Worm (Caenorhabditis elegans) whole organism, young adult: Measurements from ENCODE around the gene R03D7.2.

ENCODE experiments used
- F33H1.4 ChIP-seq: fragments of 200-800 bp; sonication (Bioruptor generic); IDR thresholded peaks from 2 replicates; pipeline ENCODE4 v1.3.6; 2022; ENCODE audit warnings: missing genetic modification reagents, missing genetic modification characterization, missing compliant biosample characterization
- Y79H2A.3 ChIP-seq: fragments of 200-800 bp; sonication (Bioruptor generic); conservative IDR thresholded peaks from 2 replicates; pipeline ENCODE4 v1.3.6; 2022; ENCODE audit warnings: missing genetic modification reagents, missing genetic modification characterization, missing compliant biosample characterization
- ama-1 ChIP-seq, 3 experiments: fragments of 150-350 bp in 1 of 3; sonication (generic microtip) in 2 of 3; optimal IDR thresholded peaks; 2 replicates each; lab custom pipeline; 2014 to 2018; ENCODE audit warnings: missing biosample characterization in 2 of 3, missing genetic modification characterization in 2 of 3, missing genetic modification reagents in 2 of 3
- die-1 ChIP-seq: sonication (generic microtip); optimal IDR thresholded peaks from 2 replicates; lab custom pipeline; 2016; ENCODE audit warnings: missing genotype, mild to moderate bottlenecking, missing genetic modification characterization, missing compliant biosample characterization
- lsy-27 ChIP-seq: sonication (generic microtip); optimal IDR thresholded peaks from 2 replicates; lab custom pipeline; 2017; ENCODE audit warnings: missing genetic modification characterization, mild to moderate bottlenecking, missing compliant biosample characterization, antibody characterized with exemption, missing genotype, borderline replicate concordance; ENCODE audit not compliant: insufficient read depth
- madf-3 ChIP-seq: fragments of 200-800 bp; sonication (Bioruptor generic); IDR thresholded peaks from 2 replicates; pipeline ENCODE4 v1.3.6; 2022; ENCODE audit warnings: missing genetic modification reagents, missing genetic modification characterization, missing compliant biosample characterization
- mel-28 ChIP-seq: sonication (generic microtip); optimal IDR thresholded peaks from 2 replicates; lab custom pipeline; 2016; ENCODE audit warnings: borderline replicate concordance, mild to moderate bottlenecking, missing genetic modification characterization, missing compliant biosample characterization
- nhr-90 ChIP-seq: sonication (generic microtip); optimal IDR thresholded peaks from 2 replicates; lab custom pipeline; 2016; ENCODE audit warnings: missing genotype, mild to moderate bottlenecking, missing genetic modification characterization, missing compliant biosample characterization
- rpc-1 ChIP-seq, 2 experiments: fragments of 150-350 bp in 1 of 2; sonication (generic microtip) in 1 of 2; optimal IDR thresholded peaks; 2 replicates each; lab custom pipeline; 2014 to 2018; ENCODE audit warnings: missing biosample characterization in 1 of 2, missing genetic modification characterization in 1 of 2, missing genetic modification reagents in 1 of 2, missing genotype in 1 of 2

DNA sequence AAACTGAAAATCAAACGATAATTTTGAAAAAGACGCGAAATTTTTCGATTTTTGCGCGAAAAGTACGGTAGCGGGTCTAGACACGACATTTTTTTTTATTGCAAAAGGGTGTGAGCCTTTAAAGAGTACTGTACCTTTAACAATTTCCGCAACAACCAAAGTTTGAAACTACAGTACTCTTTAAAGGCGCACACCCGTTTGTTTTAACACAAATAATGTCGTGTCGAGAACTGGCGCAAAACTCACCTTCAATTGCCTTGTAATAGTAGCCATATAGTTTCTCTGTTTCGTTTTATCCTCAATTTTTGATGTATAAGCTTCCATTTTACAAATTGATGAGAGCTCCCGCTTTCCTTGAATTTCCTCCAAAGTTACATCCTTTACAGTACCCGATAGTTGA is 49.7 kb downstream of the R03D7.2 start:
- no peak for TF ChIP-seq nhr-90 (tag; lab: Kevin White, UChicago)
- no peak for TF ChIP-seq ama-1 (optimal IDR thresholded peaks at IDR 0.05; lab: Kevin White, UChicago)
- no peak for TF ChIP-seq ama-1 (GFP tag; optimal IDR thresholded peaks at IDR 0.05; lab: Kevin White, UChicago)
- no peak for TF ChIP-seq rpc-1 (optimal IDR thresholded peaks at IDR 0.05; lab: Kevin White, UChicago)
- TF ChIP-seq rpc-1 (tag; optimal IDR thresholded peaks at IDR 0.05; lab: Kevin White, UChicago) = no peak
- no peak for TF ChIP-seq madf-3
- no peak for TF ChIP-seq lsy-27
- no peak for TF ChIP-seq mel-28
- TF ChIP-seq Y79H2A.3 = no peak
- no peak for TF ChIP-seq F33H1.4 (GFP tag; lab: Robert Waterston, UW)
- no peak for TF ChIP-seq die-1 (tag; lab: Kevin White, UChicago)
